Worm (Caenorhabditis elegans): ENCODE measurements around the gene ubc-7.

Gene ubc-7

DNA sequence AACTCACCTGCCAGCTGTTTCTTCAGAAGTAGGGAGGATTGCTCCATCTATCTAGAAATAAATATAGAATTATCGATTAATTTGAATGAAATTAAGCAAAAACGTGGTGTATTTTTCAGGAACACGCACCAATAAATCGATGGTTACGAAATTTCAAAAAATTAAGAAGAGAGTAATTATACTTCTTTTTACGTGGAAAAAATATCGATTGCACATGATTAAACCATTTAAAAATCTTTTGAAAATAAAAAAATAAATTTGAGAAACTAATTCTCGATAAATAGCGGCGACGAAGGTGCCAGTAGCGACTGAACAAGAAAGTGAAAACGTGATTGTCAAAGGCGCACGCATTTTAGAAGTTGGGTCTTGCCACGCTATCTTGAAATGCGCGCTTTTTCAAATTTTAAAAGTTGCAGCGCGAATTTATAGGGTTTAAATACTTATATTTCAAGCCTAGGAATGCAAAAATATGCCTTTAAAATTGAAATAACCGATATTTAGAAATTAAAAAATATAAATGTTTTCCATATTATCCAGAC, at the start of gene ubc-7:
ubc-7 (minus strand) TSS at position 51 of the 539 bp plus-strand sequence.
- TF ChIP-seq F52B5.7 (tag; optimal IDR thresholded peaks at IDR 0.05) (no peak), tbx-9 (tag; optimal IDR thresholded peaks at IDR 0.05; ENCODE audit: borderline replicate concordance) (no peak), mcd-1 (GFP tag; IDR thresholded peaks at IDR 0.05) (peak; percentile 80), aptf-2 (GFP tag; conservative IDR thresholded peaks at IDR 0.05) (no peak), snpc-3.4 (tag; optimal IDR thresholded peaks at IDR 0.05) (peak; percentile 71), unc-62 (GFP tag; optimal IDR thresholded peaks at IDR 0.05) (no peak), rpc-1 (optimal IDR thresholded peaks at IDR 0.05) (no peak), rpc-1 (tag; optimal IDR thresholded peaks at IDR 0.05) (no peak), gei-17 (GFP tag; optimal IDR thresholded peaks at IDR 0.05) (no peak), nhr-179 (tag; optimal IDR thresholded peaks at IDR 0.05) (no peak), tlf-1 (GFP tag; optimal IDR thresholded peaks at IDR 0.05) (peak; percentile 68), akir-1 (GFP tag; optimal IDR thresholded peaks at IDR 0.05) (no peak), madf-6 (GFP tag; IDR thresholded peaks at IDR 0.05) (peak; percentile 96), lag-1 (GFP tag; IDR thresholded peaks at IDR 0.05) (no peak), C17E4.6 (GFP tag; IDR thresholded peaks at IDR 0.05) (no peak), nhr-90 (tag; optimal IDR thresholded peaks at IDR 0.05) (no peak), ama-1 (optimal IDR thresholded peaks at IDR 0.05) (peak; percentile 51), ama-1 (GFP tag; optimal IDR thresholded peaks at IDR 0.05) (no peak), ceh-100 (GFP tag; IDR thresholded peaks at IDR 0.05) (peak; percentile 19; the same call in 1 of the 2 replicates), mxl-1 (tag; optimal IDR thresholded peaks at IDR 0.05) (no peak), attf-5 (GFP tag; optimal IDR thresholded peaks at IDR 0.05) (peak; percentile 72), Y56A3A.18 (GFP tag; IDR thresholded peaks at IDR 0.05) (no peak), K11D2.4 (GFP tag; IDR thresholded peaks at IDR 0.05) (no peak), athp-1 (tag; optimal IDR thresholded peaks at IDR 0.05) (no peak), hmg-1.2 (GFP tag; IDR thresholded peaks at IDR 0.05) (peak; percentile 48), F49E8.2 (tag; optimal IDR thresholded peaks at IDR 0.05; ENCODE audit: insufficient read depth) (no peak), F57A8.1 (GFP tag; optimal IDR thresholded peaks at IDR 0.05) (no peak), ztf-26 (tag; optimal IDR thresholded peaks at IDR 0.05) (no peak), efl-1 (GFP tag; optimal IDR thresholded peaks at IDR 0.05) (peak; percentile 96), cebp-1 (GFP tag; IDR thresholded peaks at IDR 0.05) (no peak), cebp-1 (tag; optimal IDR thresholded peaks at IDR 0.05) (peak; percentile 71), ztf-22 (GFP tag; optimal IDR thresholded peaks at IDR 0.05) (no peak), repo-1 (tag; optimal IDR thresholded peaks at IDR 0.05) (no peak), B0019.2 (GFP tag; conservative IDR thresholded peaks at IDR 0.05) (0 out of 2 replicates have a peak, but pooled peaks have one; percentile 3), let-607 (tag; optimal IDR thresholded peaks at IDR 0.05) (no peak), hlh-26 (GFP tag; conservative IDR thresholded peaks at IDR 0.05) (no peak), atf-7 (tag; optimal IDR thresholded peaks at IDR 0.05) (peak; percentile 23), hrde-1 (tag; optimal IDR thresholded peaks at IDR 0.05; ENCODE audit: borderline replicate concordance) (no peak), hlh-12 (tag; optimal IDR thresholded peaks at IDR 0.05) (no peak), ekl-4 (GFP tag; IDR thresholded peaks at IDR 0.05) (peak; percentile 76), ztf-6 (GFP tag; IDR thresholded peaks at IDR 0.05) (no peak), D2030.7 (GFP tag; IDR thresholded peaks at IDR 0.05) (peak; percentile 77; the same call in 1 of the 2 replicates), attf-3 (GFP tag; conservative IDR thresholded peaks at IDR 0.05) (no peak), F55B11.4 (tag; optimal IDR thresholded peaks at IDR 0.05; ENCODE audit: borderline replicate concordance, insufficient read depth) (no peak), ceh-79 (tag; optimal IDR thresholded peaks at IDR 0.05) (no peak), mel-28 (tag; optimal IDR thresholded peaks at IDR 0.05; ENCODE audit: borderline replicate concordance) (no peak), lsl-1 (GFP tag; optimal IDR thresholded peaks at IDR 0.05) (peak; percentile 69), B0261.1 (tag; optimal IDR thresholded peaks at IDR 0.05) (no peak), Y95B8A.8 (GFP tag; IDR thresholded peaks at IDR 0.05) (no peak)
